Worm (Caenorhabditis elegans): ENCODE measurements around the gene C36B7.1.

Gene C36B7.1

ce11 chrX:7101477-7101876, 11.2 kb upstream of the C36B7.1 start, which contains the start of gene C36B7.3:
C36B7.3 (plus strand) TSS chrX:7101777.
- TF ChIP-seq ahr-1 (tag; optimal IDR thresholded peaks at IDR 0.05) (no peak), nfya-1 (tag; optimal IDR thresholded peaks at IDR 0.05) (no peak), K02D7.2 (tag; optimal IDR thresholded peaks at IDR 0.05) (no peak), hlh-6 (tag; optimal IDR thresholded peaks at IDR 0.05) (no peak), pqm-1 (tag; optimal IDR thresholded peaks at IDR 0.05) (no peak)

DNA sequence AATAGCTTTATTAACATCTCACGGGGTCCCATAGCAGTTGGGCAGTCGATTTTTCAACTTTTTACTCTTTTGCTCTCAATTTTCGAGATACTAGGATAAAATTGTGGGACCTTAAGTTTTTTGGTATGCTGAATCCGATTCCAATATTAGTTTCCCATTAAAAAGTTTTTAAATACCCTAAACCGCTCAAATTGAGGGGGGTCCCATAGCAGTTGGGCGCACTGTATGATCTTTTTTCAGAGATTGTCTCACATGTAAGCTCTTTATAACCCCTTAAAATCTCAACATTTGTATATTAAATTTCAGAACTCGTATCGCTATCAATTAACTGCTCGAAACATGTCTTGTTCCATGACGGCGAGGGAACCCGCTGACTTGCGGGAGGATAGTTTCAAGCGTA, 6.6 kb upstream of the C36B7.1 start, which contains the start of gene C36B7.2:
Gene C36B7.2, plus strand, starts transcription at position 301 of the 400 bp plus-strand sequence.
- TF ChIP-seq fkh-10 (GFP tag; optimal IDR thresholded peaks at IDR 0.05), result no peak
- no peak for TF ChIP-seq sox-4 (tag; optimal IDR thresholded peaks at IDR 0.05)
- TF ChIP-seq ceh-9 (tag; optimal IDR thresholded peaks at IDR 0.05), result no peak
- no peak for TF ChIP-seq sdc-2 (tag; optimal IDR thresholded peaks at IDR 0.05)
- TF ChIP-seq unc-3 (GFP tag; conservative IDR thresholded peaks at IDR 0.05), result no peak
- no peak for TF ChIP-seq unc-3 (tag; optimal IDR thresholded peaks at IDR 0.05)
- no peak for TF ChIP-seq C08G9.2 (tag; optimal IDR thresholded peaks at IDR 0.05)
- TF ChIP-seq hlh-30 (tag; optimal IDR thresholded peaks at IDR 0.05; ENCODE audit: insufficient read depth), result no peak

- TF ChIP-seq F13H6.1 (tag; optimal IDR thresholded peaks at IDR 0.05) (no peak), pha-2 (tag; optimal IDR thresholded peaks at IDR 0.05) (no peak), ceh-30 (tag; optimal IDR thresholded peaks at IDR 0.05) (no peak), unc-3 (GFP tag; conservative IDR thresholded peaks at IDR 0.05) (no peak), unc-3 (tag; optimal IDR thresholded peaks at IDR 0.05) (no peak), unc-55 (GFP tag; optimal IDR thresholded peaks at IDR 0.05) (no peak), hlh-8 (tag; optimal IDR thresholded peaks at IDR 0.05) (no peak), sdc-2 (tag; optimal IDR thresholded peaks at IDR 0.05) (no peak), pros-1 (tag; optimal IDR thresholded peaks at IDR 0.05) (no peak), gmeb-2 (tag; optimal IDR thresholded peaks at IDR 0.05) (no peak), eyg-1 (tag; optimal IDR thresholded peaks at IDR 0.05) (no peak)
These were observed 4.2 kb downstream of the C36B7.1 start, which contains the start of gene hen-1 for ce11 chrX:7116896-7117295. hen-1 (minus strand) TSS chrX:7116996.

DNA sequence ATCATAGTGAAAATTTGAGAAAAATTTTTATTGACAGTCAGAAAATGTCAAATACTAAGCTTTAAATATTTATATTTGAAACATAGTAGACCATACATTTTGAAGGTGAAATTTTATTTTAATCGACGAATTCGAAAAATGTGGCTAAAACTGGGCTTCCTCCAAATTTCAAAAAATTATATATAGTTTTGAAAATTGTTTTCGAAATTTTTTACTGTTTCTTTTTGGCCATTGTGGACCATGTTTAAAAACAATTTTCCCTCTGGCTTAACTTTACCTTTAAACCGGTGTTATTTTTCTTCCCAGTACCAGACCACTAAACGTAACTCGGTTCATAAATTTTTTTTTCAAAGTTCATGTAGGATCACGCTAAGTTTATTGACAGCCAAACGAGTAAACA, 10.0 kb downstream of the C36B7.1 start:
- TF ChIP-seq K02D7.2 (tag; optimal IDR thresholded peaks at IDR 0.05) (no peak), zip-5 (tag; optimal IDR thresholded peaks at IDR 0.05) (no peak), ceh-34 (tag; optimal IDR thresholded peaks at IDR 0.05) (no peak), ets-4 (tag; optimal IDR thresholded peaks at IDR 0.05) (no peak)

DNA sequence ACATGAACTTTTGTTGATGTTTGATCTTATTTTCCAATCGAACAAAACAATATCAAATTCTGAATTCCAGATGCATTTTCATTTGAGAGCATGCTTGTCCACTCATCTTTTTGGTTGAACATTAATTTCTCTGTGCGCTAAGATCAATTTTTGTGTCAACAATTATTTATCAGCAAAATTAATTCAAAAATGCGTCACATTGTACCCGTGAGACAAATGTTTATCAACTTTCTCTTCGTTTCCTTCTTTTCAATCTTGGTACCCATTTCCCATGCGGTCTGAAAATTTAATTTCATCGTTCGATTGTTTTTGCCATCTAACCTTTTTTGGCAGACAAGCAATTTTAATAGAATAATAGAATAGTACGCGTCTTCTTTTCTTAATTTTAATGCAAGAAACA, 11.4 kb downstream of the C36B7.1 start:
- no peak for TF ChIP-seq nfya-1 (tag; optimal IDR thresholded peaks at IDR 0.05)
- no peak for TF ChIP-seq F13H6.1 (tag; optimal IDR thresholded peaks at IDR 0.05)
- TF ChIP-seq elt-2 (tag; optimal IDR thresholded peaks at IDR 0.05), result no peak
- TF ChIP-seq unc-86 (tag; optimal IDR thresholded peaks at IDR 0.05), result no peak
- TF ChIP-seq tbx-7 (tag; optimal IDR thresholded peaks at IDR 0.05), result no peak
- TF ChIP-seq ttx-3 (tag; optimal IDR thresholded peaks at IDR 0.05), result no peak
- no peak for TF ChIP-seq Y22D7AL.16 (tag; optimal IDR thresholded peaks at IDR 0.05)
- TF ChIP-seq sox-4 (tag; optimal IDR thresholded peaks at IDR 0.05), result no peak
- no peak for TF ChIP-seq ztf-16 (tag; optimal IDR thresholded peaks at IDR 0.05)
- TF ChIP-seq C38D4.7 (GFP tag; optimal IDR thresholded peaks at IDR 0.05), result no peak
- TF ChIP-seq K02D7.2 (tag; optimal IDR thresholded peaks at IDR 0.05), result no peak
- TF ChIP-seq ceh-22 (tag; optimal IDR thresholded peaks at IDR 0.05), result no peak
- no peak for TF ChIP-seq syd-9 (tag; optimal IDR thresholded peaks at IDR 0.05)
- TF ChIP-seq elt-4 (tag; optimal IDR thresholded peaks at IDR 0.05), result no peak
- TF ChIP-seq nhr-232 (tag; optimal IDR thresholded peaks at IDR 0.05), result no peak
- no peak for TF ChIP-seq T23F11.4 (GFP tag; optimal IDR thresholded peaks at IDR 0.05)
- TF ChIP-seq pha-4 (tag; optimal IDR thresholded peaks at IDR 0.05), result no peak
- TF ChIP-seq zip-5 (tag; optimal IDR thresholded peaks at IDR 0.05), result no peak
- no peak for TF ChIP-seq lim-6 (tag; optimal IDR thresholded peaks at IDR 0.05)
- no peak for TF ChIP-seq hlh-6 (tag; optimal IDR thresholded peaks at IDR 0.05)
